Worm (Caenorhabditis elegans): ENCODE data around the gene etc-1.
A peak's percentile ranks its signal among the peaks of the same experiment; 100 is the strongest.

etc-1 gene

DNA sequence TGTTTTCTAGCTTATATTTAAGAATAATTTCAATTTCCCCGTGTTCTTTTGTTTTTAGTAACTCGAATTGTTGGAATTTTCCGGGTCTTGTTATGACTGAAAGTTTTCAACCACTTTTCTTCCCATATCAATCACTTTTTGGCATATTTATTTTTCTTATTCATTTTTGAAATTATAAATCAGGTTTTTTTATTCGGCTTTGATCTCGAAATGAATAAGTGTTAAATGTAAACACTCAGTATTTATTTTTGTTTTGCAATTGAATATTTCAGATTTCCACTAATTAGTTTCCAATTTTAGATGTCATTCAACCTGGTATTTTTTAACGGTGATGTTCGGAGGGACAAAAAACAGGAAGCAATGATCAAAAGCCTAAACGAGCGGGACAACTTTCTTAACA lies at the start of gene etc-1:
etc-1 (plus strand) TSS at position 301 of the 400 bp plus-strand sequence.
- TF ChIP-seq nhr-237 (tag; optimal IDR thresholded peaks at IDR 0.05): no peak
- TF ChIP-seq skn-1 (tag; optimal IDR thresholded peaks at IDR 0.05): no peak
- no peak for TF ChIP-seq eor-1 (tag; optimal IDR thresholded peaks at IDR 0.05)
- no peak for TF ChIP-seq nhr-67 (tag; optimal IDR thresholded peaks at IDR 0.05)
- no peak for TF ChIP-seq pqm-1 (tag; optimal IDR thresholded peaks at IDR 0.05)
- TF ChIP-seq mdl-1 (tag; optimal IDR thresholded peaks at IDR 0.05): no peak
- TF ChIP-seq nhr-12 (tag; optimal IDR thresholded peaks at IDR 0.05): no peak
- no peak for TF ChIP-seq ztf-4 (tag; optimal IDR thresholded peaks at IDR 0.05)
- no peak for TF ChIP-seq sea-2 (GFP tag; optimal IDR thresholded peaks at IDR 0.05)
- TF ChIP-seq nhr-43 (tag; optimal IDR thresholded peaks at IDR 0.05; ENCODE audit: poor library complexity, severe bottlenecking): no peak
- TF ChIP-seq fos-1 (tag; optimal IDR thresholded peaks at IDR 0.05): no peak
- no peak for TF ChIP-seq ceh-28 (tag; optimal IDR thresholded peaks at IDR 0.05)
- TF ChIP-seq lin-39 (tag; optimal IDR thresholded peaks at IDR 0.05): no peak

DNA sequence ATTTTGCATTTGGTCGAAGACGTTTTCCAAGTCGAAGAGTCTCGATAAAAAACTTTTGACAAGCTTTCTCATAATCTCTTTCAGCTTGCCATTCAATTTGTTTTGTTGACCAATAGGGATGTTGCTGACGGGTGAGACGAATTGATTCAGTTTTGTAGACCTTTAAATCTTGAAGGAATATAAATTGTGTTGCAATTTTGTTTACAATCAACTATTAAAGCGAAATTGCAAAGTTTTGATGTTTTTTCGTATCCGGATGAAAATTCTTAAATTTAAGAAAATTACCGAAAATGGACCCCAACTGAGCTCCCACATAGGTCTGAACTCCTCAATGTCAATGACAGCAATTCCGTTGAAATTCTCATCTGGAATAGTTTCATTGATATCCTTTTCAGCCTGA lies 48.5 kb upstream of the etc-1 start:
- TF ChIP-seq nfya-1 (tag; optimal IDR thresholded peaks at IDR 0.05; ENCODE audit: insufficient read depth) (no peak), ZK546.5 (tag; optimal IDR thresholded peaks at IDR 0.05) (no peak), hmg-11 (tag; optimal IDR thresholded peaks at IDR 0.05) (no peak), sea-2 (GFP tag; optimal IDR thresholded peaks at IDR 0.05) (no peak), snpc-4 (tag; optimal IDR thresholded peaks at IDR 0.05) (no peak), ama-1 (optimal IDR thresholded peaks at IDR 0.05) (no peak), fkh-2 (tag; optimal IDR thresholded peaks at IDR 0.05) (no peak), ztf-4 (tag; optimal IDR thresholded peaks at IDR 0.05) (no peak), mml-1 (tag; optimal IDR thresholded peaks at IDR 0.05) (no peak), elt-2 (tag; optimal IDR thresholded peaks at IDR 0.05) (no peak), egl-5 (tag; optimal IDR thresholded peaks at IDR 0.05) (no peak)

DNA sequence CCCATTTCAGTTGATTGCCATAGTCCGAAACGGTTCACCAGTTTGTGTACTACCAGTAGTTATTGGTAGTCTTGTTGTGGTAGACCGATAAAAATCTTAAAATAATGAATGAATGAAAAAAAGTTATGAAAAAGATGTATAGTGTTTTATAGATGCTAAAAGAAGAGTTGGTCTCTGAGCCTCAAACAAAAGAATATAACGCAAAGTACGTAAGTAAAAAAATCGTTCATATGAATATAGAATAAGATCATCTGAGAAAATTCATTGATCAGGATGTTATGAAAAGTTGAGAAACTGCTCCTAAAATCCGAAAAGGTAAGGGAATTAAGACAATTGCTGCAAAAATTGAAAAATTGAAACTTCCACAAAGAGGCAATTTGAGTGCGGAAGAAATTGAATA lies 47.1 kb upstream of the etc-1 start, which contains the start of gene chhy-1:
chhy-1 (minus strand) TSS at position 101 of the 400 bp plus-strand sequence.
- no peak for TF ChIP-seq fos-1 (tag; optimal IDR thresholded peaks at IDR 0.05)
- no peak for TF ChIP-seq snpc-4 (tag; optimal IDR thresholded peaks at IDR 0.05)
- no peak for TF ChIP-seq jun-1 (tag; optimal IDR thresholded peaks at IDR 0.05)
- TF ChIP-seq nhr-77 (tag; optimal IDR thresholded peaks at IDR 0.05): no peak
- TF ChIP-seq aly-2 (tag; optimal IDR thresholded peaks at IDR 0.05): no peak
- no peak for TF ChIP-seq unc-62 (GFP tag; optimal IDR thresholded peaks at IDR 0.05)
- TF ChIP-seq ztf-4 (tag; optimal IDR thresholded peaks at IDR 0.05): no peak
- no peak for TF ChIP-seq ceh-16 (tag; optimal IDR thresholded peaks at IDR 0.05)
- TF ChIP-seq nhr-43 (tag; optimal IDR thresholded peaks at IDR 0.05; ENCODE audit: poor library complexity, severe bottlenecking): no peak

DNA sequence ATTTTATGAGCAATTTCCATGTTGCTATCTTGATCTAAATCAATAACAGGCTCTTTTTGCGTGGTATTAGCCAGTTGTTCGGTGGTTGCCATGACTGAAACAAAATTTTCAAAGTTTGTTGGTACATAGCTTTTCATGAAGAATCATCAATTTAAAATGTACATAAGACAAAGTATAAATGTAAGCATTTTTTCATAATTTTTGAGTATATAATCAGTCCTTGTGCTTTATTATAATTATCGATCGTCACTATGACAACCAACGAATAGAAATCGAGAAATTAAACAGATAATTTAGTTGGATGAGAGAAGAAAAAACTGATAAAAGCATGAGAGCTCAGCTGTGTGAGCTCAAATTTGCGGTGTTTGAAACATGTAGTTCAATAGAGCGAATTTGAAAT lies 42.8 kb upstream of the etc-1 start, which contains the start of gene T22C8.3:
T22C8.3 (minus strand) TSS at position 101 of the 400 bp plus-strand sequence.
- no peak for TF ChIP-seq sea-2 (GFP tag; optimal IDR thresholded peaks at IDR 0.05)
- no peak for TF ChIP-seq elt-1 (tag; optimal IDR thresholded peaks at IDR 0.05)
- peak; percentile 10 for TF ChIP-seq pha-4 (tag; optimal IDR thresholded peaks at IDR 0.05)

DNA sequence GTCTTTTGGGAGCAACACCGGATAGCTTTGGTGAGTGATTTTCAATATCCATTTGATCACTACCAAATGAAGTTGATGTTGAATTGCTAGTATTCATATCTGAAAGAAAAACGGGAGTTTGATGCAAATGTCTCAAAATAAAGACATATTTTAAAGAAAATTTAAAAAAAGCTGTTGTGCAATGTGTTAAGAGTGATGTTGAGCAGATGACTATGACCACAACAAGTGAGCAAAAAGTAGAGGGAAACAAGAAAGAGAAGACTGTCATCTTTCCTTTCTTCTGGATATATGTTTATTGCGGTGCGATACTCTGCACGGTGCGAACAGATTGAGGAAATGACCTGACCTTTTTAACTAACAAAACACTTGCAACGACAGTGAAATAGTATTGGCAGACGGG lies 41.2 kb upstream of the etc-1 start, which contains the start of gene T22C8.4:
T22C8.4 (minus strand) TSS at position 101 of the 400 bp plus-strand sequence.
- TF ChIP-seq lin-15B (tag; optimal IDR thresholded peaks at IDR 0.05): no peak
- no peak for TF ChIP-seq ceh-82 (tag; optimal IDR thresholded peaks at IDR 0.05)
- no peak for TF ChIP-seq unc-62 (GFP tag; optimal IDR thresholded peaks at IDR 0.05)
- TF ChIP-seq lin-39 (tag; optimal IDR thresholded peaks at IDR 0.05): no peak
- no peak for TF ChIP-seq hmg-11 (tag; optimal IDR thresholded peaks at IDR 0.05)
- TF ChIP-seq eor-1 (tag; optimal IDR thresholded peaks at IDR 0.05): no peak
- no peak for TF ChIP-seq elt-1 (tag; optimal IDR thresholded peaks at IDR 0.05)
- no peak for TF ChIP-seq nhr-237 (tag; optimal IDR thresholded peaks at IDR 0.05)
- TF ChIP-seq ztf-11 (tag; optimal IDR thresholded peaks at IDR 0.05): no peak
- no peak for TF ChIP-seq jun-1 (tag; optimal IDR thresholded peaks at IDR 0.05)
- TF ChIP-seq nhr-76 (tag; optimal IDR thresholded peaks at IDR 0.05): no peak
- no peak for TF ChIP-seq fkh-2 (tag; optimal IDR thresholded peaks at IDR 0.05)
- TF ChIP-seq daf-12 (tag; optimal IDR thresholded peaks at IDR 0.05): no peak
- TF ChIP-seq unc-39 (tag; optimal IDR thresholded peaks at IDR 0.05): no peak
- TF ChIP-seq lsy-12 (tag; optimal IDR thresholded peaks at IDR 0.05): no peak
- TF ChIP-seq mml-1 (tag; optimal IDR thresholded peaks at IDR 0.05): no peak
- no peak for TF ChIP-seq nhr-77 (tag; optimal IDR thresholded peaks at IDR 0.05)

Data from whole organism, L3 larva.